Worm (Caenorhabditis elegans): ENCODE results near the gene cri-3.

ce11 chrIII:3426741-3427140 is 30.6 kb downstream of the cri-3 start:
- TF ChIP-seq madf-2 (tag; optimal IDR thresholded peaks at IDR 0.05) (no peak), gmeb-2 (tag; optimal IDR thresholded peaks at IDR 0.05) (no peak), ceh-6 (GFP tag; optimal IDR thresholded peaks at IDR 0.05) (no peak), ztf-16 (tag; optimal IDR thresholded peaks at IDR 0.05) (no peak), lim-6 (tag; optimal IDR thresholded peaks at IDR 0.05) (no peak), sox-2 (GFP tag; IDR thresholded peaks at IDR 0.05) (no peak), syd-9 (tag; optimal IDR thresholded peaks at IDR 0.05) (no peak)

Data from whole organism, late embryonic.